Fruit fly (Drosophila melanogaster): ENCODE data around the gene Pbp45.

Gene Pbp45

DNA sequence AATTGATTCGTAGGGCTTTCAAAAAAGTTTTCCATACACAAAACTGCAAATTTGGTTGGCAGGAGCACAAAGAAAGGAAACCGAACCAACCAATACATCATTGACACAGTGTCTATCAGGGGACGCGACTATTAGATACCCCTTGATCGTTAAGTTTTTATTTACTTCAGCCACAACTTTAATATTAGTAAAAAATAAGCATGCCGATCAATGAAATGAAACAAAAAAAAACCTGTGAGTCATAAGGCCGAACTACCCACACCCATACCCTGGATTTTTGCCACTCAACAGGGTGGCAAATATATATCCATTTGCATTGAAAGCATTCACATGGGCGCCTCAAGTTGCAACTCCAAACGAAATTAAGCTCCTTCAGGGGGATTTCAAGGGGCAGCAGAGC lies 23.0 kb downstream of the Pbp45 start (continued):
- TF ChIP-seq Smox (GFP tag; optimal IDR thresholded peaks at IDR 0.05) (peak; percentile 24), CG6276 (GFP tag; optimal IDR thresholded peaks at IDR 0.05) (no peak), CG6163 (GFP tag; IDR thresholded peaks at IDR 0.05) (peak; percentile 73), Sox15 (GFP tag; optimal IDR thresholded peaks at IDR 0.05) (no peak), CG15336 (GFP tag; IDR thresholded peaks at IDR 0.05) (peak; percentile 44), CG10669 (GFP tag; optimal IDR thresholded peaks at IDR 0.05) (no peak), fd85E (GFP tag; optimal IDR thresholded peaks at IDR 0.05) (no peak), CG6792 (GFP tag; optimal IDR thresholded peaks at IDR 0.05) (peak; percentile 29)

DNA sequence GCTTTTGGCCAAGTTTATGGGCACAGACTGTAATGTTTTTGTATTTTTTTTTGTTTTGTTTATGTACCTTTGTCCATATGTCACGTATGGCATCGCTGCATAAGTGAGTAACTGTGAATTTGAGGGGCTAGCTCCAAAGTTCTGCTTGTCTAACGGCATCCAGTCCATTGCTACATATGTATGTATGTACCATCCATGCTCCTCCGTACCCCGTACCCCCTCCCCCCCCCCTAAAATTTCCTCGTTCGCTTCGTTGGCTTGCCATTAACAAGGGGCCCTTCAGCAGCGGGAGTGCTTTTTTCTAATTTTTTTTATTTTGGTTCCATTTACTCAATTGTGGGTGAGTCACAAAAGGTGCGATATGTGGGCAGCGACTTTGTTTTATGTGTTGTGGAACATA lies 25.2 kb downstream of the Pbp45 start:
- no peak for TF ChIP-seq dac (GFP tag; optimal IDR thresholded peaks at IDR 0.05)
- TF ChIP-seq achi (GFP tag; optimal IDR thresholded peaks at IDR 0.05) = no peak
- TF ChIP-seq Ets96B (tag; optimal IDR thresholded peaks at IDR 0.05) = no peak
- no peak for TF ChIP-seq CG6854 (GFP tag; optimal IDR thresholded peaks at IDR 0.05)
- TF ChIP-seq CG6792 (GFP tag; optimal IDR thresholded peaks at IDR 0.05) = no peak
- no peak for TF ChIP-seq CG32006 (GFP tag; optimal IDR thresholded peaks at IDR 0.05)
- TF ChIP-seq dsx (GFP tag; optimal IDR thresholded peaks at IDR 0.05; ENCODE audit: poor library complexity, severe bottlenecking) = no peak
- no peak for TF ChIP-seq CG1621 (tag; optimal IDR thresholded peaks at IDR 0.05)
- TF ChIP-seq OdsH (GFP tag; optimal IDR thresholded peaks at IDR 0.05) = no peak
- TF ChIP-seq svp (GFP tag) = no peak
- TF ChIP-seq Sox102F (GFP tag; optimal IDR thresholded peaks at IDR 0.05) = no peak
- no peak for TF ChIP-seq Ets21C (GFP tag; optimal IDR thresholded peaks at IDR 0.05)
- TF ChIP-seq Sox14 (GFP tag; optimal IDR thresholded peaks at IDR 0.05) = no peak
- no peak for TF ChIP-seq lz (GFP tag; optimal IDR thresholded peaks at IDR 0.05)
- TF ChIP-seq Hr39 (GFP tag; optimal IDR thresholded peaks at IDR 0.05) = no peak

DNA sequence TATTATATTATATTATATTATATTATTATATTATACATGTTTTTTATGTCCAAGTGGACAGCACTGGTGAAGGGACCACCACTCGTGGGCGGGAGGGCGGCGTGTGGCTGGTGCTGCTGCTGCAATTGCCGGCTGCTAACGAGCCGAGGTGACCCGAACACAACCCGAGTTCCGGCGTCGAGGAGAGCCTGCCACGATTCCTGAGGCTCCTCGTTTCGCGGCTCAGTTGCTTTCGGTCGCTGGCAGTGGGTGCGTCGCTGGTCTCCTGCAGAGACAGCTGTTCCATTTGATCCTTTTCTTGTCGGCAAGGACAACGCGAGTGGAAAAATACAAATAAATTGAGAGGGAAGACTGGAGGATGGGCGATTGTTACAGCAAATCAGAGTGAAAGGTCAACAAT lies 28.9 kb downstream of the Pbp45 start:
- TF ChIP-seq CG15336 (GFP tag; IDR thresholded peaks at IDR 0.05) (no peak), cyc (GFP tag; optimal IDR thresholded peaks at IDR 0.05) (no peak), CG7368 (GFP tag; optimal IDR thresholded peaks at IDR 0.05) (no peak), Eip78C (GFP tag) (peak; percentile 30), salr (GFP tag; optimal IDR thresholded peaks at IDR 0.05) (no peak), Met (GFP tag; optimal IDR thresholded peaks at IDR 0.05) (no peak), CG8319 (GFP tag; optimal IDR thresholded peaks at IDR 0.05) (no peak), Sox102F (GFP tag; optimal IDR thresholded peaks at IDR 0.05) (peak; percentile 3), CG3032 (tag; optimal IDR thresholded peaks at IDR 0.05) (no peak), ss (GFP tag; optimal IDR thresholded peaks at IDR 0.05) (peak in 1 of 2 experiments; percentile 46), vri (GFP tag; optimal IDR thresholded peaks at IDR 0.05) (no peak), Sox15 (GFP tag; optimal IDR thresholded peaks at IDR 0.05) (no peak), Eip75B (GFP tag; optimal IDR thresholded peaks at IDR 0.05) (no peak), Smox (GFP tag; optimal IDR thresholded peaks at IDR 0.05) (no peak), eg (GFP tag; IDR thresholded peaks at IDR 0.05) (peak; percentile 12; the same call in 1 of the 3 replicates), acj6 (GFP tag; optimal IDR thresholded peaks at IDR 0.05) (no peak), Ets21C (GFP tag; optimal IDR thresholded peaks at IDR 0.05) (no peak), Blimp-1 (GFP tag; optimal IDR thresholded peaks at IDR 0.05) (no peak), CG31627 (GFP tag; optimal IDR thresholded peaks at IDR 0.05) (no peak), Gug (GFP tag; IDR thresholded peaks at IDR 0.05) (no peak), CG9139 (GFP tag; optimal IDR thresholded peaks at IDR 0.05) (no peak), CG16779 (tag; optimal IDR thresholded peaks at IDR 0.05) (no peak), Eip93F (GFP tag; optimal IDR thresholded peaks at IDR 0.05) (no peak), CG3919 (GFP tag; optimal IDR thresholded peaks at IDR 0.05) (peak; percentile 17), CG11294 (GFP tag; IDR thresholded peaks at IDR 0.05) (no peak), topi (GFP tag; optimal IDR thresholded peaks at IDR 0.05) (no peak), dsx (GFP tag; optimal IDR thresholded peaks at IDR 0.05; ENCODE audit: poor library complexity, severe bottlenecking) (no peak), CG11902 (GFP tag; optimal IDR thresholded peaks at IDR 0.05) (no peak)
